Worm (Caenorhabditis elegans): ENCODE measurements around the gene puf-11.

Gene puf-11

DNA sequence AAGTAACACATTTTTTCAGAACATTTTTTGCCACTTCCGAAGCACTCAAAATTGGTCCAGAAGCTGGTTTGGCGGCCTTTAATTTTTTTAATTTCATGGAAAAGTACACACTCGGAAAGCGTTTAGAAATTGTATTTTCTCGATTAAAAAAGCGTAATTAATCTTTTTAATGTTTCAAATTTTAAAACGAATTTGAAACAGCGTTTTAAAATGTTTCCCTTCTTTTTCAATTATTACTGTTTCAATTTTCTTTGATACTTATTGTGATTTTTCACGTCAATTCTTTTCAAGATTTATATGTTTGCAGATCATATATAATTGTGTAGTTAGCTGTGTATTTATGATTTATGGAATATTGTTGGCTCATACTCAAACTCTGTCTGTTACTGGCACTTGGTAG, 42.6 kb downstream of the puf-11 start, which contains the start of gene acr-25:
acr-25 (plus strand) TSS at position 301 of the 400 bp plus-strand sequence.
- TF ChIP-seq nhr-12 (tag; optimal IDR thresholded peaks at IDR 0.05) (no peak), C34F6.9 (tag; optimal IDR thresholded peaks at IDR 0.05) (no peak), nhr-25 (tag; optimal IDR thresholded peaks at IDR 0.05) (no peak), lsy-2 (tag; optimal IDR thresholded peaks at IDR 0.05) (no peak), ZK546.5 (tag; optimal IDR thresholded peaks at IDR 0.05) (no peak), mbf-1 (tag; optimal IDR thresholded peaks at IDR 0.05) (no peak), ztf-4 (tag; optimal IDR thresholded peaks at IDR 0.05) (no peak), unc-39 (tag; optimal IDR thresholded peaks at IDR 0.05) (no peak), dmd-4 (tag; optimal IDR thresholded peaks at IDR 0.05) (no peak), nhr-129 (tag; optimal IDR thresholded peaks at IDR 0.05) (no peak), fos-1 (tag; optimal IDR thresholded peaks at IDR 0.05) (no peak), Y55F3AM.14 (GFP tag; optimal IDR thresholded peaks at IDR 0.05) (no peak), nhr-6 (tag; optimal IDR thresholded peaks at IDR 0.05) (no peak), sma-3 (GFP tag; optimal IDR thresholded peaks at IDR 0.05) (no peak), nhr-77 (tag; optimal IDR thresholded peaks at IDR 0.05) (no peak), nhr-11 (tag; optimal IDR thresholded peaks at IDR 0.05) (no peak)

- no peak for TF ChIP-seq ama-1 (optimal IDR thresholded peaks at IDR 0.05)
- TF ChIP-seq snpc-4 (tag; optimal IDR thresholded peaks at IDR 0.05): no peak
- no peak for TF ChIP-seq skn-1 (tag; optimal IDR thresholded peaks at IDR 0.05)
- no peak for TF ChIP-seq nhr-25 (tag; optimal IDR thresholded peaks at IDR 0.05)
- TF ChIP-seq lin-11 (tag; optimal IDR thresholded peaks at IDR 0.05): no peak
- no peak for TF ChIP-seq nhr-237 (tag; optimal IDR thresholded peaks at IDR 0.05)
- no peak for TF ChIP-seq ceh-82 (tag; optimal IDR thresholded peaks at IDR 0.05)
- no peak for TF ChIP-seq nhr-10 (tag; optimal IDR thresholded peaks at IDR 0.05)
- no peak for TF ChIP-seq ceh-16 (tag; optimal IDR thresholded peaks at IDR 0.05)
- no peak for TF ChIP-seq mdl-1 (tag; optimal IDR thresholded peaks at IDR 0.05)
- no peak for TF ChIP-seq unc-55 (GFP tag; optimal IDR thresholded peaks at IDR 0.05)
- TF ChIP-seq ztf-1 (GFP tag; conservative IDR thresholded peaks at IDR 0.05): no peak
- no peak for TF ChIP-seq ztf-4 (tag; optimal IDR thresholded peaks at IDR 0.05)
- TF ChIP-seq nhr-21 (tag; optimal IDR thresholded peaks at IDR 0.05): no peak
- no peak for TF ChIP-seq gmeb-1 (tag; optimal IDR thresholded peaks at IDR 0.05)
- TF ChIP-seq ZK546.5 (tag; optimal IDR thresholded peaks at IDR 0.05): no peak
- no peak for TF ChIP-seq nhr-11 (tag; optimal IDR thresholded peaks at IDR 0.05)
- no peak for TF ChIP-seq lsy-2 (tag; optimal IDR thresholded peaks at IDR 0.05)
- no peak for TF ChIP-seq blmp-1 (tag; optimal IDR thresholded peaks at IDR 0.05; ENCODE audit: insufficient read depth)
- no peak for TF ChIP-seq fos-1 (tag; optimal IDR thresholded peaks at IDR 0.05)
These were observed 49.8 kb downstream of the puf-11 start, which contains the start of gene tmed-13 for ce11 chrIV:6471216-6471615. TSS of gene tmed-13 (minus strand) at chrIV:6471384.

Data from whole organism, L2 larva.